Fruit fly (Drosophila melanogaster): ENCODE results near the gene Irc.

Gene Irc

dm6 chr3R:17002218-17003110, at the start of gene Irc, which contains the start of gene Sf3a1:
Irc (plus strand) TSS chr3R:17002875.
Sf3a1 (minus strand) TSS chr3R:17002355.
- TF ChIP-seq CG8478 (optimal IDR thresholded peaks at IDR 0.05): no peak
- peak; percentile 39 to 49 for TF ChIP-seq CTCF (optimal IDR thresholded peaks at IDR 0.05)

dm6 chr3R:16954423-16954822, 48.3 kb upstream of the Irc start:
- TF ChIP-seq CG8478 (optimal IDR thresholded peaks at IDR 0.05) (no peak), CTCF (optimal IDR thresholded peaks at IDR 0.05) (no peak)

dm6 chr3R:16957759-16958536, 44.7 kb upstream of the Irc start:
- no peak for TF ChIP-seq CG8478 (optimal IDR thresholded peaks at IDR 0.05)
- peak; percentile 96 to 98 for TF ChIP-seq CTCF (optimal IDR thresholded peaks at IDR 0.05)

dm6 chr3R:16960219-16960618, 42.5 kb upstream of the Irc start:
- TF ChIP-seq CTCF (optimal IDR thresholded peaks at IDR 0.05) (peak in 1 of 2 experiments; percentile 10), CG8478 (optimal IDR thresholded peaks at IDR 0.05) (no peak)

- TF ChIP-seq CTCF (optimal IDR thresholded peaks at IDR 0.05) (no peak), CG8478 (optimal IDR thresholded peaks at IDR 0.05) (no peak)
These were observed 40.4 kb upstream of the Irc start for dm6 chr3R:16962303-16962702.

- TF ChIP-seq CG8478 (optimal IDR thresholded peaks at IDR 0.05) (no peak), CTCF (optimal IDR thresholded peaks at IDR 0.05) (peak; percentile 99)
These were observed 33.0 kb upstream of the Irc start for dm6 chr3R:16969361-16970355.

dm6 chr3R:16972136-16972535, 30.5 kb upstream of the Irc start, which contains the start of gene Abd-B:
Abd-B (minus strand) TSS chr3R:16972236.
- no peak for TF ChIP-seq CTCF (optimal IDR thresholded peaks at IDR 0.05)
- TF ChIP-seq CG8478 (optimal IDR thresholded peaks at IDR 0.05): no peak

- TF ChIP-seq CG8478 (optimal IDR thresholded peaks at IDR 0.05) (no peak), CTCF (optimal IDR thresholded peaks at IDR 0.05) (no peak)
These were observed 30.1 kb upstream of the Irc start for dm6 chr3R:16972575-16972974.

dm6 chr3R:16974904-16975303, 27.8 kb upstream of the Irc start, which contains the start of gene VhaM9.7-d:
VhaM9.7-d (plus strand) TSS chr3R:16975204.
- no peak for TF ChIP-seq CTCF (optimal IDR thresholded peaks at IDR 0.05)
- TF ChIP-seq CG8478 (optimal IDR thresholded peaks at IDR 0.05): no peak

- TF ChIP-seq CTCF (optimal IDR thresholded peaks at IDR 0.05): peak in 1 of 2 experiments; percentile 63
- no peak for TF ChIP-seq CG8478 (optimal IDR thresholded peaks at IDR 0.05)
These were observed 24.9 kb upstream of the Irc start, which contains the start of gene Actn3 for dm6 chr3R:16977745-16978305. Actn3 (minus strand) TSS chr3R:16977795.

- no peak for TF ChIP-seq CTCF (optimal IDR thresholded peaks at IDR 0.05)
- TF ChIP-seq CG8478 (optimal IDR thresholded peaks at IDR 0.05): no peak
These were observed 21.6 kb upstream of the Irc start for dm6 chr3R:16980958-16981623.

- TF ChIP-seq CTCF (optimal IDR thresholded peaks at IDR 0.05): no peak
- no peak for TF ChIP-seq CG8478 (optimal IDR thresholded peaks at IDR 0.05)
These were observed 20.5 kb upstream of the Irc start, which contains the start of gene AhcyL2 for dm6 chr3R:16982108-16982707. AhcyL2 (minus strand) TSS chr3R:16982158.

- TF ChIP-seq CTCF (optimal IDR thresholded peaks at IDR 0.05): no peak
These were observed 19.7 kb upstream of the Irc start for dm6 chr3R:16983001-16983400.
